Worm (Caenorhabditis elegans): ENCODE data around the gene ipla-5.

DNA sequence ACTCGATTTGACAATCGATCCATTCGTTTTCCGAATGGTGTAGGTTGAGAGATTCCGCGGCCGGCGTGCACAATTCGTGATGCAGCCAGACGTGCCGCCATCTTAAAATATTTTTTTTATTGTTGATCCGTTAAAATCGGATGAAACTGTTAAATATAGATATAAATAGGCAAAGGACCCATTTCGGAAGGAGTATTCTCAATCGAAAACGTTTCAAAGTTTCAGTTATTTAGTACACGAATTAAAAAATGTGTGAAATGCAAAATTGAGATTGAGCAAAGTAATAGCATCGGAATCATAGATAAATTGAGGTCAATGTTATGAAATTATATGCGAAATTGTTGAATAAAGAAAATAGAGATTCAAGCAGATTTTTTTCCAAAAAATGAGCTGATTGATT, 24.9 kb downstream of the ipla-5 start, which contains the start of gene mrps-33:
- no peak for TF ChIP-seq lin-13 (tag; optimal IDR thresholded peaks at IDR 0.05)
- no peak for TF ChIP-seq blmp-1 (tag; optimal IDR thresholded peaks at IDR 0.05)
- TF ChIP-seq unc-62 (GFP tag; optimal IDR thresholded peaks at IDR 0.05) = no peak
- no peak for TF ChIP-seq nhr-76 (tag; optimal IDR thresholded peaks at IDR 0.05)
- TF ChIP-seq elt-3 (tag; optimal IDR thresholded peaks at IDR 0.05) = no peak
- TF ChIP-seq snpc-4 (tag; optimal IDR thresholded peaks at IDR 0.05) = no peak
